Worm (Caenorhabditis elegans) whole organism, L4/young adult: ENCODE results near the gene chil-25.

Experiments
- W03F9.2 ChIP-seq: fragments of 150-350 bp; optimal IDR thresholded peaks from 2 replicates; lab custom pipeline; 2014; ENCODE audit warnings: missing biosample characterization, missing genetic modification characterization
- dao-5 ChIP-seq: sonication (generic microtip); optimal IDR thresholded peaks from 2 replicates; lab custom pipeline; 2016; ENCODE audit warnings: missing genotype, missing genetic modification characterization, moderate library complexity, missing compliant biosample characterization
- him-1 ChIP-seq: sonication (generic microtip); optimal IDR thresholded peaks from 2 replicates; lab custom pipeline; 2016; ENCODE audit warnings: missing genotype, missing genetic modification reagents, missing genetic modification characterization, missing compliant biosample characterization

Gene chil-25

ce11 chrII:9431119-9431518 is 43.1 kb downstream of the chil-25 start:
- TF ChIP-seq him-1 (tag; lab: Kevin White, UChicago) (no peak), W03F9.2 (tag; lab: Kevin White, UChicago) (no peak), dao-5 (tag; lab: Kevin White, UChicago) (no peak)

ce11 chrII:9427644-9428043 is 46.6 kb downstream of the chil-25 start, which contains the start of gene M176.5:
TSS of gene M176.5 (minus strand) at chrII:9427744.
- TF ChIP-seq dao-5 (tag; lab: Kevin White, UChicago) (no peak), him-1 (tag; lab: Kevin White, UChicago) (no peak), W03F9.2 (tag; lab: Kevin White, UChicago) (no peak)

- no peak for TF ChIP-seq dao-5 (tag; lab: Kevin White, UChicago)
- TF ChIP-seq W03F9.2 (tag; lab: Kevin White, UChicago) = no peak
- no peak for TF ChIP-seq him-1 (tag; lab: Kevin White, UChicago)
Observed at ce11 chrII:9426076-9426475, 48.2 kb downstream of the chil-25 start, which contains the start of gene M176.10. TSS of gene M176.10 (minus strand) at chrII:9426176.
